Worm (Caenorhabditis elegans): Measurements from ENCODE around the gene sqt-3.

The sqt-3 gene

DNA sequence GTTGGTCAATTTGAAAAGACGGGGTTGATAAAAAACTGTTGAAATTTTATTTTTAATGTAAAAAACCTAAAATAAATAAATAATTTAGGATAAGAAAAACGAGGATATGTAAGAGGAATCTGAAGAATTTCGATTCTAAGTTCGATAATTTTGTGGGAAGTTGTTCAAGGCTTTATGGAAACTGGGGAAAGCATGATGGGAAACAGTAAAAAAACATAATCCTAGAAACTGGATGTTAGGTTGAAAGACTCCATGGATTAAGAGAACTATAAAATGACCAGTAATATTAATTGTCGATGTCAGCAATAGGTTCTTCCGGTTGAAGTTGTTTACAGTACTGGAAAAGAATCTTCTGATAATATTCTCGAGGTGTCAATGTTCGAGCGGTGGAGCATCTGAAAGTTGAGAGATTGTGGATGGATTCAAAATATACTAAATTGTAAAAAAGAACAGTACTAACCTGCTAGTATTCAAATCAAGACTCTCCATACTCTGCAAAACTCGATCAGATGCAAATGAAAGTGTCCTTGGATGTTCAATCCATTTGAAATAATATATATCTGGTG, 32.2 kb upstream of the sqt-3 start:
- no peak for TF ChIP-seq ref-1 (GFP tag; conservative IDR thresholded peaks at IDR 0.05)
- no peak for TF ChIP-seq cog-1 (tag; optimal IDR thresholded peaks at IDR 0.05)

DNA sequence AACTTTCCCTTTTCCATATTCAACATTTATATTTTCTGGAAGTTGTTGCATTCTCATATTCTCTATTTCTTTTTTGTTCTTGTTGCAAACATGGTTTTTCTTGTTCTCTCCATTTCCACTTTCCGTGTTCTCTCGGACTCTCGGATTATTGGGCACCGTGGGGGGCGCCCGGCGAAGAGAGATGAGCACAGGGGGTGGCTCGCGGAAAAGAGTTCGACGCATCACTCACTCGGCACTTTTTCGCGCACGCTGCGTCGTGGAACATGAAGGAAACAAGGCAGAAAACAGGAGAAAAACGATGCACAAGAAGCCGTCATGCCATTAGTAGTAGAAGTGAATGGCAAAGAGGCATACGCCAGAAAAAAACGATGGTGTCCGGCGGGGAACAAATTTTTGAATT, 25.9 kb upstream of the sqt-3 start:
- no peak for TF ChIP-seq ref-1 (GFP tag; conservative IDR thresholded peaks at IDR 0.05)
- TF ChIP-seq flt-1 (GFP tag; IDR thresholded peaks at IDR 0.05) = no peak
- no peak for TF ChIP-seq T22C8.4 (GFP tag; IDR thresholded peaks at IDR 0.05)
- TF ChIP-seq klf-2 (GFP tag; conservative IDR thresholded peaks at IDR 0.05) = no peak
- TF ChIP-seq med-1 (GFP tag; optimal IDR thresholded peaks at IDR 0.05; ENCODE audit: insufficient read depth) = no peak
- no peak for TF ChIP-seq ztf-29 (GFP tag; IDR thresholded peaks at IDR 0.05)
- TF ChIP-seq cog-1 (tag; optimal IDR thresholded peaks at IDR 0.05) = no peak
- TF ChIP-seq tab-1 (GFP tag; IDR thresholded peaks at IDR 0.05) = no peak
- no peak for TF ChIP-seq ztf-23 (GFP tag; IDR thresholded peaks at IDR 0.05)

DNA sequence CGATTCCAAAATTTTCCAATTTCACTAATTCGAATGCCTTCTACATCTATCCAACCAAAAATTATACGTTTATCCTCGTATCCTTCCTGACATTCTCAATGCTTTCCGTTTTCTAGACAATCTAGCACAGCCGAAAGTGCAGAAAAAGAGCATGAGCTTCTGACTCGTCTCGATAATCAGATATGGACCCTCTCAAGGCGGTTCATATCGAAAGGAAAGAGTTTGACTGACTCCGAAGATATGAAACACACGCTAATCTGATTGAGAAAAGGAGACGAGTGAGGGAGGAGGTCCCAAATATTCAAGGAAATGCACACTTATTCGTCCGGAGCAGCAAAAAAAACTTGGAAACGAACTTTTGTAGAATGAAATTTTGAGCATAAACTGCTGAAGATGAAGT, 23.4 kb upstream of the sqt-3 start:
- no peak for TF ChIP-seq ref-1 (GFP tag; conservative IDR thresholded peaks at IDR 0.05)
- TF ChIP-seq T22C8.4 (GFP tag; IDR thresholded peaks at IDR 0.05) = no peak
- no peak for TF ChIP-seq ztf-23 (GFP tag; IDR thresholded peaks at IDR 0.05)
- no peak for TF ChIP-seq med-1 (GFP tag; optimal IDR thresholded peaks at IDR 0.05; ENCODE audit: insufficient read depth)
- no peak for TF ChIP-seq flt-1 (GFP tag; IDR thresholded peaks at IDR 0.05)
- TF ChIP-seq ztf-29 (GFP tag; IDR thresholded peaks at IDR 0.05) = no peak
- no peak for TF ChIP-seq tab-1 (GFP tag; IDR thresholded peaks at IDR 0.05)
- no peak for TF ChIP-seq cog-1 (tag; optimal IDR thresholded peaks at IDR 0.05)
- no peak for TF ChIP-seq klf-2 (GFP tag; conservative IDR thresholded peaks at IDR 0.05)

DNA sequence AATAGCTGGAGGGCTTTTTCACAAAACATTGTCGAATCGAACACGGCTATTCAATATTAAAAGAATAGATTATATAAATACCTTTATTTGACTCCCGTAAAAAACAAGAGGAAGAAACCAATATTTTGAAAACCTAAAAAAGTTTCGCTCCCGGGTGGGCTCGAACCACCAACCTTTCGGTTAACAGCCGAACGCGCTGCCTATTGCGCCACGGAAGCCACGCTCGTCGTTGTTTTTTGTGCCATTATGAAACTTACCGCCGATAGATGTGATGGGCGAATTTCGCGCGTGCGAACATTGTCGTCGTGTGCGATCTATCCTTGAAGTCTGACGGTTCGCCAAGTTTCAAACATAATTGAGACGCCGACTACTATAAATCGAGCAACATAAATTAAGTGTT, 20.7 kb upstream of the sqt-3 start:
- TF ChIP-seq tab-1 (GFP tag; IDR thresholded peaks at IDR 0.05) = peak; percentile 61; the same call in 1 of the 2 replicates
- TF ChIP-seq flt-1 (GFP tag; IDR thresholded peaks at IDR 0.05) = peak; percentile 79
- TF ChIP-seq klf-2 (GFP tag; conservative IDR thresholded peaks at IDR 0.05) = no peak
- peak; percentile 46; the same call in 1 of the 2 replicates for TF ChIP-seq ref-1 (GFP tag; conservative IDR thresholded peaks at IDR 0.05)
- peak; percentile 71 for TF ChIP-seq ztf-23 (GFP tag; IDR thresholded peaks at IDR 0.05)
- TF ChIP-seq med-1 (GFP tag; optimal IDR thresholded peaks at IDR 0.05; ENCODE audit: insufficient read depth) = no peak

DNA sequence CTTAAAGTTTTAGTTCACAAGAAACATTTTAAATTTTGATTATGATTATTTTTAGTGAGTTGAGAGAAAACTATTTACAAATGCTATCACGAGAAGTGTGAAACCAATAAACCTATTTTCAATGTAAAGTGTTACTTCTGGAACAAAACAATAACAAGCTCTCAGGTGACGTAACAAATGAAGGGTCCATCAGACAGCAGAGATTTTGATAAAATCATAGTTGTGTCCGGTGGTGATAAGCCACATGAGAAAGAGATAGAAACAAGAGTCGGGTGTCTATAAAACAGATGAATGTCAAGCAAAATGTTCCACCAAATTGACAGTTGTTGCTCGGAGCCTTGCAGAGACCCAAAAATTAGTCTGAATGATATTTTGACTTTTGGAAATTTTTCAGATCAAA, 18.2 kb upstream of the sqt-3 start:
- no peak for TF ChIP-seq flt-1 (GFP tag; IDR thresholded peaks at IDR 0.05)

DNA sequence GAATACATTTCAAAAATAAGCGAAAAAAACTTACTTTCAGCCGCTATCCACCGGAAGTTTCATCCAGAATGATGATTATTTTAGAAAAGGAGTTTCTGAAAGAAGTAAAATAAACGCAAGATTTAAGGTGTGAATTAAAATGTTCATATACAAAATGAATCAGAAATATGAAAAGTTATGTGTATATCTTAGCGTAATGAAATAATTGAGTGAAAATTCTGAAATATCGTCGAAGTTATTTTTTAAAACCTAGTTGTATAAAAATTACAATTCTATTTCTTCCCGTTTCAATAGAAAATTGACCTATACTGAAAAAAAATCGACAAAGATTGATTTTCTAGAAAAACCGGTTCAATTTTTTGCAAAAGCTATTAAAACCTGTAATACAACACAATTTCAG, 14.7 kb upstream of the sqt-3 start, which contains the start of gene twk-13:
TSS of gene twk-13 (minus strand) at position 101 of the 400 bp plus-strand sequence.
- TF ChIP-seq ref-1 (GFP tag; conservative IDR thresholded peaks at IDR 0.05) (no peak), ztf-29 (GFP tag; IDR thresholded peaks at IDR 0.05) (no peak), med-1 (GFP tag; optimal IDR thresholded peaks at IDR 0.05; ENCODE audit: insufficient read depth) (no peak), ztf-23 (GFP tag; IDR thresholded peaks at IDR 0.05) (no peak)

DNA sequence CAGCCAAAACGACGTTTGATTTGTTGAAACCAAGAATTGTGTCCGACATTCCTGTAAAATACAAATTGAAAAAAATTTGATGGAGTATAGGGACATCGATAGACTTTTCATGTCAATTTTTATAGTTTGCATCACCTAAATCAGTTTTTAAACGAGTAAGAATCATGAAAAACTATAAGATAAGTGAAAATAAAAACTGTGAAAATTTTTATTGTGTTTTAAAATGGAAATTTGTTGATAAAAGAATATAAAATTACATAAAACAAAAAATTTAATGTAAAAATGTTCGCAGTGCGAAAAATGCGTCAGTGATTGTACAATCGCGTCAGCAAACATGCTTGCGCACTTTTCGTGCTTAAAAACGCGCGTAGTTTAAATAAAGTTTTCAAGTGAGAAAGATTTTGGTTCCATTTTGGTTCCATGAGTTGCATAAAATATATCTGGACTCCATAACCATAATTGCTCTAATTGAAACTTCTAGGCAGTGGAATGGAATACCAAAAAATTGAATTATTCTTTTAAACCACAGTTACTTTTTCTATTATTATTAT, 9.1 kb upstream of the sqt-3 start, which contains the start of gene tomm-20:
TSS of gene tomm-20 (minus strand) at position 51 of the 551 bp plus-strand sequence.
- no peak for TF ChIP-seq ref-1 (GFP tag; conservative IDR thresholded peaks at IDR 0.05)
- peak; percentile 88 for TF ChIP-seq ztf-23 (GFP tag; IDR thresholded peaks at IDR 0.05)
- TF ChIP-seq flt-1 (GFP tag; IDR thresholded peaks at IDR 0.05) = peak; percentile 87
- peak; percentile 83 for TF ChIP-seq cog-1 (tag; optimal IDR thresholded peaks at IDR 0.05)
- peak; percentile 54 for TF ChIP-seq med-1 (GFP tag; optimal IDR thresholded peaks at IDR 0.05; ENCODE audit: insufficient read depth)
- peak; percentile 72 for TF ChIP-seq klf-2 (GFP tag; conservative IDR thresholded peaks at IDR 0.05)
- TF ChIP-seq ztf-29 (GFP tag; IDR thresholded peaks at IDR 0.05) = no peak
- TF ChIP-seq tab-1 (GFP tag; IDR thresholded peaks at IDR 0.05) = no peak
- no peak for TF ChIP-seq T22C8.4 (GFP tag; IDR thresholded peaks at IDR 0.05)

DNA sequence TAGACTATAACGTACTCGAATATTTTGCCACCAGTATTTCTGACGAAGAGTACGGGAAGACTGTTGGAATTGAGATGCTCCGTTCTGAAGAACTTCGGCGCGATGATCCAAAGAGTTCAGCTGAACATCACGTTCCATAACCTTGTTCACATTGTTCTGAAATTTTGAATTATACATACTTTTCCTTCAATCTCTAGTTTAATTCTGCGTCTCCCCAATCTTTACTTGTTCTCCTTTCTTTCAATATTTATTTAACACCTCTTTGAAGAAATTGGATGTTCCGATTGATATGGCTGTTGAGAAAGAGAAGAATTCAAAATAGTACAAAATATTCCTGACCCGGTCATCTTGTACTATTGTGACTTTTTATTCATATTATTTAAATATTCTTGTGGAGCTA, 7.7 kb upstream of the sqt-3 start, which contains the start of gene F23H12.3:
TSS of gene F23H12.3 (plus strand) at position 301 of the 400 bp plus-strand sequence.
- TF ChIP-seq T22C8.4 (GFP tag; IDR thresholded peaks at IDR 0.05) = no peak
- no peak for TF ChIP-seq ztf-23 (GFP tag; IDR thresholded peaks at IDR 0.05)
- no peak for TF ChIP-seq cog-1 (tag; optimal IDR thresholded peaks at IDR 0.05)
- TF ChIP-seq ztf-29 (GFP tag; IDR thresholded peaks at IDR 0.05) = no peak
- no peak for TF ChIP-seq flt-1 (GFP tag; IDR thresholded peaks at IDR 0.05)
- no peak for TF ChIP-seq ref-1 (GFP tag; conservative IDR thresholded peaks at IDR 0.05)
- TF ChIP-seq med-1 (GFP tag; optimal IDR thresholded peaks at IDR 0.05; ENCODE audit: insufficient read depth) = no peak
- no peak for TF ChIP-seq tab-1 (GFP tag; IDR thresholded peaks at IDR 0.05)

DNA sequence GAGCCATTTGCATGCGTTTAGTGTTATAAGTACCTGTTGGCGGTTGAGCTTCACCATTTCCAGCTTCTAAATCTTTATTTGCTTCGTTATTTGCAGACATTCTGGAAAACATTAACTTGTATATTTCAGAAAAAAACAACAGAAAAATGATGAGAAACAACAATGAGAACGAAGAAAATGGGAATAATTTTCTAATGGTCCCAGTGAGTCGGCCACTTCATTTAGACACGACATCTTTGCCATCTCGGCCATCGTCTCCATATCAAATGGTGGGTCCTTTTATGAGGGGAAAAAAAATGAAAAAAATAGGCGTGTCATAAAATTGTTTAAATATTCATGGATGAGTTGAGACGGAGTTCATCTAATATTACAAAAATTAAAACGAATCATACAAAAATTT, 6.7 kb upstream of the sqt-3 start, which contains the start of gene snb-2:
TSS of gene snb-2 (minus strand) at position 101 of the 400 bp plus-strand sequence.
- TF ChIP-seq klf-2 (GFP tag; conservative IDR thresholded peaks at IDR 0.05) (no peak), T22C8.4 (GFP tag; IDR thresholded peaks at IDR 0.05) (no peak), ref-1 (GFP tag; conservative IDR thresholded peaks at IDR 0.05) (no peak), flt-1 (GFP tag; IDR thresholded peaks at IDR 0.05) (no peak), cog-1 (tag; optimal IDR thresholded peaks at IDR 0.05) (no peak), med-1 (GFP tag; optimal IDR thresholded peaks at IDR 0.05; ENCODE audit: insufficient read depth) (no peak), tab-1 (GFP tag; IDR thresholded peaks at IDR 0.05) (no peak), ztf-29 (GFP tag; IDR thresholded peaks at IDR 0.05) (no peak), ztf-23 (GFP tag; IDR thresholded peaks at IDR 0.05) (no peak)

DNA sequence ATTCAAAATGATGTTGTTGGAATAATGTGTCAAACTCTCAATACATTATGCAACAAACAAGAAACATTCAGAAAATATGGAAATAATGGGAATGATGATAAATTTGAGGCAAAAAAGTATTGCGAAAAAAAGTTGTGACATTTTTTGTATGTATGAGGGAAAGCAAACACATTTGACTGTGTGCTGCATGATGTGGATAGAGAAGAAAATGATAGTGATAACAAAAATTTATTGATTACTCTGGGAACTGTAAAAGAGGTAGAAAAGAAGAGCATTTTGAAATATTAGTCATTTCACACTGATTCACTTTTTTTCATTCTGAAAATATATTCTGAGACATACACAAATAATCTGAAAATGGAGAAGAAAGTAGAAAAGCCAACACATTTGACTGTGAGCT, 4.7 kb upstream of the sqt-3 start:
- TF ChIP-seq ref-1 (GFP tag; conservative IDR thresholded peaks at IDR 0.05) = no peak

Data from whole organism, midembryonic.